Fruit fly (Drosophila melanogaster) whole organism, prepupa: ENCODE measurements around the gene ncd.

Experiments used
- CG16779 ChIP-seq: fragments of 200-800 bp; sonication (Bioruptor generic); optimal IDR thresholded peaks from 3 replicates; lab custom pipeline; 2017; ENCODE audit warnings: missing biosample characterization, mild to moderate bottlenecking, missing genetic modification characterization
- OdsH ChIP-seq: fragments of 200-800 bp; sonication (Bioruptor generic); optimal IDR thresholded peaks from 3 replicates; lab custom pipeline; 2016; ENCODE audit warnings: missing biosample characterization, missing genetic modification characterization
- fkh ChIP-seq: fragments of 200-800 bp; sonication (Bioruptor generic); optimal IDR thresholded peaks from 3 replicates; lab custom pipeline; 2017; ENCODE audit warnings: missing biosample characterization, mild to moderate bottlenecking, missing genetic modification characterization, moderate library complexity

- TF ChIP-seq CG16779 (tag; lab: Kevin White, UChicago) (no peak), fkh (GFP tag; lab: Kevin White, UChicago) (no peak), OdsH (GFP tag; lab: Kevin White, UChicago) (no peak)
Observed at dm6 chr3R:29783210-29783609, 23.7 kb downstream of the ncd start.
